Worm (Caenorhabditis elegans): Measurements from ENCODE around the gene F48F7.5.

DNA sequence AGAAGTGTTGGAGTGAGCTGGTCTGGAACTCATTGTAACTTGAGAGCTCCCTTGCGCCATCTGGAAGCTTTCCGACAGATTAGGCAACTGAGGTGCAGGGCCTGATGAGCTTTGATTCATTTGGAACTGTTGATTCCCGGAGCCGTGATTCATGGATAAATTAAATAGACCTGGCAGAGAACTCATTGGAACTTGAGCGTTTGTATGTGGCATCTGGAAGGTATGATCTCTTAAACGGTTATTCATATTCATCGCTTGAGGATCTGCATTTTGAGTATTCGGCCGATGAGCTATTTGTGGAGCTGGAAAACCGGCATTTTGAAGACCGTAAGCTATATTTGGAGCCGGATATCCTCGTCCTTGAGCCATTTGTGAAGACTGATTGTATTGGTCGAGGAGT lies 46.9 kb upstream of the F48F7.5 start:
- TF ChIP-seq nhr-237 (tag; optimal IDR thresholded peaks at IDR 0.05) (no peak), ces-1 (GFP tag; optimal IDR thresholded peaks at IDR 0.05) (no peak), blmp-1 (tag; optimal IDR thresholded peaks at IDR 0.05) (no peak), ztf-11 (tag; optimal IDR thresholded peaks at IDR 0.05) (no peak), nhr-76 (tag; optimal IDR thresholded peaks at IDR 0.05) (no peak), sptf-1 (tag; optimal IDR thresholded peaks at IDR 0.05) (no peak), nhr-12 (tag; optimal IDR thresholded peaks at IDR 0.05) (no peak), snpc-4 (tag; optimal IDR thresholded peaks at IDR 0.05) (no peak), lsy-2 (tag; optimal IDR thresholded peaks at IDR 0.05) (no peak), nhr-28 (tag; optimal IDR thresholded peaks at IDR 0.05) (no peak), unc-62 (GFP tag; optimal IDR thresholded peaks at IDR 0.05) (no peak)
